Fruit fly (Drosophila melanogaster) whole organism, pupa: ENCODE measurements around the gene Mink.
A peak's percentile ranks its signal among the peaks of the same experiment; 100 is the strongest.

Source experiments
- CG14655 ChIP-seq: fragments of 200-800 bp; sonication (Bioruptor generic); optimal IDR thresholded peaks from 3 replicates; lab custom pipeline; 2017; ENCODE audit warnings: mild to moderate bottlenecking, missing biosample characterization, missing genetic modification reagents, missing genetic modification characterization
- CG32121 ChIP-seq: fragments of 200-800 bp; sonication (Bioruptor generic); IDR thresholded peaks from 2 replicates; pipeline ENCODE4 v1.3.6; 2022; ENCODE audit warnings: missing biosample characterization, missing genetic modification characterization
- CG8159 ChIP-seq: fragments of 200-800 bp; sonication (Bioruptor generic); optimal IDR thresholded peaks from 3 replicates; lab custom pipeline; 2018; ENCODE audit warnings: missing biosample characterization, mild to moderate bottlenecking, missing genetic modification characterization, moderate library complexity

DNA sequence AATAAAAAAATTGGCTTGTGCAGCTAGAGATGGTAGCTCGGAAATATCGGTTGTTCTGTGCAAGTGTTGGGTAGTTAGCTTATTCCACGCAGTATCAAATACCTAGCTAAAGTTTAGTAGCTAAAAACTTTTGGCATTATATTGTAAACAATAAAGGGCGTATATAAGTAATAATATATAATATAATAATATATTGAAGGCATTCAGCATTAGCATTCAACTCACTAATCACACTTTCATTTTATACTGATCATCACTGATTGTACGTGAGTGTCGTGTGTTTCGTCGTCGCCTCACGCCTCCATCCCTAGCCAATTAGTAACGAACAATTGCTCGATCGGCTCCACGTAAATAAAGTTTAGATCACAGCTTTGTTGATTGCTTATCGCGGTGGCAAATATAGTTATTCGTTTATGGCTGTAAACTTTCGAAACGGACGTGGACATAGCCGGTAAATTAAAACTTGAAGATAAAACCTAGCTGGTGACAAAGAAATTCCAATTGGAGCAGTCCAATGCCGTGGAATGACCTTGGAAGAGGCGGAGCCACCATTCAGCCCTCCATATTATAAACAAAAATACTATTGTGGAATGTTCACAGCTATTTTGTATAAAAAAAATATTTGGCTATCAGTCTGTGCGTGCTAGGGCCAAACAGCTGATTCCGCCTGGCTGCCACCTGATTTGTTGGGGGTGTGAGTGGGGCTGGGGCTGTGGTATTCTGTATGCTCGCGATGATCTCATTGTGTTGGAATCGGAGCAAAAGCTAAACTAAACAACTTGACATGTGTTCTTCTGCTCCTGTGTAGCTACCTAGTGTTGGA is 4.2 kb upstream of the Mink start, which contains the start of the genes PIG-S, sud1 and CG11168:
- no peak for TF ChIP-seq CG8159 (tag; lab: Kevin White, UChicago)
- TF ChIP-seq CG14655 (GFP tag; lab: Kevin White, UChicago): no peak
- peak; percentile 62; the same call in 1 of the 2 replicates for TF ChIP-seq CG32121
